Fruit fly (Drosophila melanogaster): ENCODE results near the gene RpS14b.

RpS14b gene

dm6 chrX:7901153-7902038 is 33.3 kb upstream of the RpS14b start, which contains the start of the genes RpS6 and bys (continued):
- TF ChIP-seq Dp (GFP tag; optimal IDR thresholded peaks at IDR 0.05) (peak; percentile 19), CG15479 (GFP tag; optimal IDR thresholded peaks at IDR 0.05) (peak; percentile 26), sqz (GFP tag; optimal IDR thresholded peaks at IDR 0.05) (peak; percentile 82), CG11247 (GFP tag; IDR thresholded peaks at IDR 0.05) (peak; percentile 70), CG11504 (tag; optimal IDR thresholded peaks at IDR 0.05) (peak; percentile 46), bowl (GFP tag; IDR thresholded peaks at IDR 0.05) (no peak), CG7271 (tag; optimal IDR thresholded peaks at IDR 0.05) (peak; percentile 34), Aef1 (GFP tag; IDR thresholded peaks at IDR 0.05) (0 out of 3 replicates have a peak, but pooled peaks have one; percentile 15), CG10565 (GFP tag; optimal IDR thresholded peaks at IDR 0.05) (no peak), HLH3B (GFP tag; IDR thresholded peaks at IDR 0.05) (peak; percentile 36; the same call in 1 of the 2 replicates), Elba2 (GFP tag; optimal IDR thresholded peaks at IDR 0.05) (no peak), CG12744 (GFP tag; optimal IDR thresholded peaks at IDR 0.05) (no peak), Pdp1 (GFP tag; optimal IDR thresholded peaks at IDR 0.05) (peak; percentile 15 to 42), pros (GFP tag; optimal IDR thresholded peaks at IDR 0.05) (no peak), BEAF-32 (GFP tag; optimal IDR thresholded peaks at IDR 0.05) (peak; percentile 87), NFAT (GFP tag; IDR thresholded peaks at IDR 0.05) (peak; percentile 81), CG13894 (tag; optimal IDR thresholded peaks at IDR 0.05) (peak; percentile 26), CG16779 (GFP tag; IDR thresholded peaks at IDR 0.05) (peak; percentile 65), CG32767 (GFP tag; IDR thresholded peaks at IDR 0.05) (no peak), pzg (GFP tag; optimal IDR thresholded peaks at IDR 0.05) (peak; percentile 58), tna (GFP tag; IDR thresholded peaks at IDR 0.05; ENCODE audit: partially characterized antibody) (peak; percentile 68; the same call in 1 of the 2 replicates), inv (GFP tag; IDR thresholded peaks at IDR 0.05; ENCODE audit: partially characterized antibody) (peak; percentile 77), toy (GFP tag; IDR thresholded peaks at IDR 0.05) (no peak), CG18011 (GFP tag; optimal IDR thresholded peaks at IDR 0.05) (no peak), bcd (GFP tag; optimal IDR thresholded peaks at IDR 0.05) (peak; percentile 47), dati (GFP tag; IDR thresholded peaks at IDR 0.05) (0 out of 2 replicates have a peak, but pooled peaks have one; percentile 4), Hey (tag; optimal IDR thresholded peaks at IDR 0.05) (no peak), sr (GFP tag; IDR thresholded peaks at IDR 0.05) (0 out of 3 replicates have a peak, but pooled peaks have one; percentile 37), eyg (GFP tag; optimal IDR thresholded peaks at IDR 0.05) (peak; percentile 6), Poxn (GFP tag; IDR thresholded peaks at IDR 0.05) (no peak), Spps (tag; optimal IDR thresholded peaks at IDR 0.05) (no peak), bab2 (GFP tag; optimal IDR thresholded peaks at IDR 0.05) (peak; percentile 36), CG4424 (GFP tag; optimal IDR thresholded peaks at IDR 0.05) (peak; percentile 39), chinmo (GFP tag; IDR thresholded peaks at IDR 0.05; ENCODE audit: partially characterized antibody) (peak; percentile 59; the same call in 1 of the 4 replicates), CG31224 (GFP tag; IDR thresholded peaks at IDR 0.05) (0 out of 2 replicates have a peak, but pooled peaks have one; percentile 32), CG12236 (GFP tag; optimal IDR thresholded peaks at IDR 0.05) (no peak), Hmx (GFP tag; optimal IDR thresholded peaks at IDR 0.05) (no peak), H2.0 (GFP tag; IDR thresholded peaks at IDR 0.05) (peak; percentile 33; the same call in 1 of the 2 replicates), vfl (GFP tag; optimal IDR thresholded peaks at IDR 0.05) (no peak), CG14014 (GFP tag; IDR thresholded peaks at IDR 0.05) (peak; percentile 42; the same call in 1 of the 2 replicates), CG10274 (GFP tag; optimal IDR thresholded peaks at IDR 0.05) (peak; percentile 46), phol (tag; optimal IDR thresholded peaks at IDR 0.05) (peak; percentile 34), knrl (GFP tag; IDR thresholded peaks at IDR 0.05; ENCODE audit: partially characterized antibody) (peak; percentile 83), CG13287 (GFP tag; IDR thresholded peaks at IDR 0.05; ENCODE audit: partially characterized antibody) (peak; percentile 76), Stat92E (GFP tag; optimal IDR thresholded peaks at IDR 0.05) (peak in 1 of 3 experiments; percentile 31), NC2α (GFP tag; optimal IDR thresholded peaks at IDR 0.05) (no peak), CG9215 (GFP tag; IDR thresholded peaks at IDR 0.05) (no peak; the same call in 1 of the 2 replicates)
